Fruit fly (Drosophila melanogaster) whole organism, pupa: ENCODE data around the gene Polr2G.

Source experiments
- CG12605 ChIP-seq: fragments of 200-800 bp; sonication (Bioruptor generic); IDR thresholded peaks from 2 replicates; pipeline ENCODE4 v1.3.6; 2022; ENCODE audit warnings: missing biosample characterization, missing genetic modification characterization
- CG32121 ChIP-seq: fragments of 200-800 bp; sonication (Bioruptor generic); IDR thresholded peaks from 2 replicates; pipeline ENCODE4 v1.3.6; 2022; ENCODE audit warnings: missing biosample characterization, missing genetic modification characterization
- CG34367 ChIP-seq: fragments of 200-800 bp; sonication (Bioruptor generic); optimal IDR thresholded peaks from 2 replicates; lab custom pipeline; 2018; ENCODE audit warnings: missing biosample characterization, mild to moderate bottlenecking, missing genetic modification characterization
- CG4496 ChIP-seq: fragments of 200-800 bp; sonication (Bioruptor generic); IDR thresholded peaks from 3 replicates; pipeline ENCODE4 v1.3.6; 2022; ENCODE audit warnings: missing biosample characterization, missing genetic modification characterization
- CG8159 ChIP-seq: fragments of 200-800 bp; sonication (Bioruptor generic); optimal IDR thresholded peaks from 3 replicates; lab custom pipeline; 2018; ENCODE audit warnings: missing biosample characterization, mild to moderate bottlenecking, missing genetic modification characterization, moderate library complexity
- CG9948 ChIP-seq: fragments of 200-800 bp; sonication (Bioruptor generic); optimal IDR thresholded peaks from 2 replicates; lab custom pipeline; 2018; ENCODE audit warnings: missing biosample characterization, mild to moderate bottlenecking, missing genetic modification characterization, moderate library complexity
- Snoo ChIP-seq: fragments of 200-800 bp; sonication (Bioruptor generic); optimal IDR thresholded peaks from 3 replicates; lab custom pipeline; 2017; ENCODE audit warnings: missing biosample characterization, mild to moderate bottlenecking, missing genetic modification characterization, inconsistent platforms
- gl ChIP-seq: fragments of 200-800 bp; sonication (Bioruptor generic); optimal IDR thresholded peaks from 2 replicates; lab custom pipeline; 2018; ENCODE audit warnings: missing biosample characterization, mild to moderate bottlenecking, missing genetic modification characterization

- TF ChIP-seq CG34367 (tag; lab: Kevin White, UChicago) (no peak), CG8159 (tag; lab: Kevin White, UChicago) (no peak), gl (tag; lab: Kevin White, UChicago) (no peak), CG32121 (GFP tag; lab: Robert Waterston, UW) (no peak), CG4496 (no peak), CG12605 (no peak), CG9948 (no peak), Snoo (no peak)
Observed at dm6 chr3R:15222973-15223372, at the start of gene Polr2G.
